Worm (Caenorhabditis elegans) whole organism, mixed stage, embryonic: Measurements from ENCODE around the gene Y51H7C.9.

Experiments used
- ceh-39 ChIP-seq: fragments of 150-350 bp; optimal IDR thresholded peaks from 2 replicates; lab custom pipeline; 2014; ENCODE audit warnings: missing biosample characterization, missing genetic modification characterization
- nhr-12 ChIP-seq: fragments of 150-350 bp; optimal IDR thresholded peaks from 2 replicates; lab custom pipeline; 2014; ENCODE audit warnings: missing biosample characterization, missing genetic modification characterization
- snpc-4 ChIP-seq: fragments of 150-350 bp; optimal IDR thresholded peaks from 2 replicates; lab custom pipeline; 2014; ENCODE audit warnings: missing biosample characterization, missing genetic modification characterization

DNA sequence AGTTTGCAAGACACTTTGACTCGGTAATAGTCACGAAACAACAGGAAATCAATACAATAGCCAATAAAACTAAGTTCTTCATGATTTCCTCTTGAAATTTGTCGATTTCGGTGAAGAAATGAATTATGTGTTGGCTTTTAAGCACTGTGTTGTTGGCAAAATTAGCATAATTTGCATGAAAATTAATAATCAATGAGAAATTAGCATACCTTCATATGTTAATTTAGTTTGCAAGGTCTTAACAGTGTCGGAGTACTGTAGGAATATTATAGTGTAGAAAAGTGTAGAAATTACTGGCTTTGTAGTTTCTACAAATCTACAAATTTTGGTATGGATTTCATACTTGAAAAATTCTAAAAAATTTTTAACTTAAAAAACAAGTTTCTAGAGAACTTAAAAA is 29.7 kb downstream of the Y51H7C.9 start, which contains the start of gene F54D12.9:
- no peak for TF ChIP-seq snpc-4 (tag; lab: Kevin White, UChicago)
- no peak for TF ChIP-seq ceh-39 (tag; lab: Kevin White, UChicago)
- no peak for TF ChIP-seq nhr-12 (tag; lab: Kevin White, UChicago)
